Worm (Caenorhabditis elegans) whole organism, L3 larva: Measurements from ENCODE around the gene C34B4.4.

Experiments
- fos-1 ChIP-seq: fragments of 150-350 bp; optimal IDR thresholded peaks from 2 replicates; lab custom pipeline; 2014; ENCODE audit warnings: missing biosample characterization, missing genetic modification characterization
- lin-39 ChIP-seq: fragments of 150-350 bp; optimal IDR thresholded peaks from 2 replicates; lab custom pipeline; 2018; ENCODE audit warnings: missing biosample characterization, missing genetic modification reagents, missing genetic modification characterization
- nhr-12 ChIP-seq: fragments of 150-350 bp; optimal IDR thresholded peaks from 2 replicates; lab custom pipeline; 2014; ENCODE audit warnings: missing biosample characterization, missing genetic modification characterization
- nhr-237 ChIP-seq: fragments of 150-350 bp; optimal IDR thresholded peaks from 2 replicates; lab custom pipeline; 2014; ENCODE audit warnings: missing biosample characterization, missing genetic modification characterization
- pqm-1 ChIP-seq: fragments of 150-350 bp; optimal IDR thresholded peaks from 2 replicates; lab custom pipeline; 2017; ENCODE audit warnings: missing biosample characterization, missing genetic modification characterization, inconsistent platforms
- snpc-4 ChIP-seq: fragments of 150-350 bp; optimal IDR thresholded peaks from 2 replicates; lab custom pipeline; 2014; ENCODE audit warnings: missing biosample characterization, missing genetic modification characterization
- unc-39 ChIP-seq: sonication (generic microtip); optimal IDR thresholded peaks from 4 replicates; lab custom pipeline; 2017; ENCODE audit warnings: missing biosample characterization, missing genetic modification characterization
- ztf-11 ChIP-seq: fragments of 150-350 bp; optimal IDR thresholded peaks from 2 replicates; lab custom pipeline; 2014; ENCODE audit warnings: missing biosample characterization, missing genetic modification characterization

DNA sequence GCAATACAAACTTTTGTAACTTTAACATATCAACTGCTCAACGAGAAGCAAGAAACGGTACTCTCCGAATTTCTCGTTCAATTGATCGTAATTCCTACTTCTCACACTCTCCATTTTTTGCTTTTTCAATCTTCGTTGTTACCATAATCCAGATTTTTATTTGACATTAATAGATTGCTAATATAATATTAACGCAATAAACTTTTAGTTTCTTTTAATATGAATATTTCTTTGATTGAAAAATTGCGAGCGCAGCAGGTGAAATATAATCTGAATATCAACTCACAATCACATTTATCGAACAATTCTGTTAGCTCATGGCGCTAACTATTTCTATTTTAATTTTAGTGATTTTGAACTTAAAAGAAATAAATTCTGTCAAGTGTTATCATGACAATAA is 2.1 kb downstream of the C34B4.4 start, which contains the start of gene lurp-4:
- TF ChIP-seq lin-39 (tag; lab: Kevin White, UChicago), result no peak
- no peak for TF ChIP-seq unc-39 (tag; lab: Kevin White, UChicago)
- no peak for TF ChIP-seq nhr-12
- no peak for TF ChIP-seq nhr-237 (tag; lab: Kevin White, UChicago)
- no peak for TF ChIP-seq pqm-1 (tag; lab: Kevin White, UChicago)
- TF ChIP-seq snpc-4, result no peak
- no peak for TF ChIP-seq ztf-11
- no peak for TF ChIP-seq fos-1 (tag; lab: Kevin White, UChicago)
